Worm (Caenorhabditis elegans) whole organism, L4 larva: Measurements from ENCODE around the gene lias-1.

ENCODE experiments used
- F37D6.2 ChIP-seq: sonication (generic microtip); optimal IDR thresholded peaks from 2 replicates; lab custom pipeline; 2016; ENCODE audit warnings: mild to moderate bottlenecking, missing genetic modification characterization, missing compliant biosample characterization
- F49E8.2 ChIP-seq: sonication (generic microtip); optimal IDR thresholded peaks from 2 replicates; lab custom pipeline; 2016; ENCODE audit warnings: missing compliant biosample characterization, mild to moderate bottlenecking, missing genetic modification characterization, borderline replicate concordance
- Y105C5A.15 ChIP-seq: fragments of 200-800 bp; sonication (Bioruptor generic); IDR thresholded peaks from 2 replicates; pipeline ENCODE4 v1.3.6; 2022; ENCODE audit warnings: missing genetic modification characterization, missing compliant biosample characterization
- ZK337.2 ChIP-seq: fragments of 200-800 bp; sonication (Bioruptor generic); IDR thresholded peaks from 2 replicates; pipeline ENCODE4 v1.3.6; 2022; ENCODE audit warnings: missing genetic modification reagents, missing genetic modification characterization, missing compliant biosample characterization
- aha-1 ChIP-seq: fragments of 150-350 bp; peaks from one replicate; lab custom pipeline; 2014; ENCODE audit warnings: missing biosample characterization, missing genetic modification characterization
- ceh-32 ChIP-seq: sonication (generic microtip); optimal IDR thresholded peaks from 2 replicates; lab custom pipeline; 2016; ENCODE audit warnings: mild to moderate bottlenecking, missing genetic modification characterization, missing compliant biosample characterization; ENCODE audit not compliant: poor library complexity
- ces-1 ChIP-seq: fragments of 150-350 bp; sonication (generic microtip); optimal IDR thresholded peaks from 4 replicates; lab custom pipeline; 2014; ENCODE audit warnings: missing biosample characterization, missing genetic modification reagents, missing genetic modification characterization
- cey-2 ChIP-seq: sonication (generic microtip); optimal IDR thresholded peaks from 3 replicates; lab custom pipeline; 2017; ENCODE audit warnings: missing genetic modification characterization, mild to moderate bottlenecking, missing compliant biosample characterization, antibody characterized with exemption, borderline replicate concordance; ENCODE audit not compliant: insufficient read depth
- ctbp-1 ChIP-seq: fragments of 200-800 bp; sonication (Bioruptor generic); IDR thresholded peaks from 2 replicates; pipeline ENCODE4 v1.3.6; 2022; ENCODE audit warnings: missing genetic modification reagents, missing genetic modification characterization, missing compliant biosample characterization
- daf-16 ChIP-seq, 3 experiments: sonication (generic microtip); optimal IDR thresholded peaks; 2 replicates each; lab custom pipeline; 2016 to 2017; ENCODE audit warnings: missing genetic modification characterization in 3 of 3, missing genetic modification reagents in 3 of 3, mild to moderate bottlenecking in 2 of 3, missing compliant biosample characterization in 2 of 3, missing biosample characterization in 1 of 3, moderate library complexity in 1 of 3
- duxl-1 ChIP-seq: sonication (generic microtip); optimal IDR thresholded peaks from 2 replicates; lab custom pipeline; 2016; ENCODE audit warnings: mild to moderate bottlenecking, missing genetic modification characterization, moderate library complexity, missing compliant biosample characterization; ENCODE audit not compliant: poor library complexity
- egl-43 ChIP-seq: fragments of 200-800 bp; sonication (Bioruptor generic); IDR thresholded peaks from 2 replicates; pipeline ENCODE4 v1.3.6; 2022; ENCODE audit warnings: missing genetic modification reagents, missing genetic modification characterization, missing compliant biosample characterization
- fkh-10 ChIP-seq: fragments of 150-350 bp; optimal IDR thresholded peaks from 2 replicates; lab custom pipeline; 2014; ENCODE audit warnings: missing biosample characterization, missing genetic modification reagents, missing genetic modification characterization
- gei-8 ChIP-seq: fragments of 200-800 bp; sonication (Bioruptor generic); optimal IDR thresholded peaks from 2 replicates; lab custom pipeline; 2018; ENCODE audit warnings: mild to moderate bottlenecking, missing genetic modification characterization, missing compliant biosample characterization
- hlh-30 ChIP-seq: sonication (generic microtip); optimal IDR thresholded peaks from 2 replicates; lab custom pipeline; 2017; ENCODE audit warnings: antibody characterized with exemption, mild to moderate bottlenecking, missing genetic modification characterization, missing compliant biosample characterization; ENCODE audit not compliant: insufficient read depth
- hmg-1.1 ChIP-seq: fragments of 200-800 bp; sonication (Bioruptor generic); IDR thresholded peaks from 2 replicates; pipeline ENCODE4 v1.3.6; 2022; ENCODE audit warnings: missing genetic modification reagents, missing genetic modification characterization, missing compliant biosample characterization
- lin-1 ChIP-seq: fragments of 200-800 bp; sonication (Bioruptor generic); IDR thresholded peaks from 2 replicates; pipeline ENCODE4 v1.3.6; 2022; ENCODE audit warnings: missing genetic modification reagents, missing genetic modification characterization, missing compliant biosample characterization
- lin-15B ChIP-seq: fragments of 150-350 bp; sonication (generic microtip); optimal IDR thresholded peaks from 3 replicates; lab custom pipeline; 2014; ENCODE audit warnings: missing biosample characterization, missing genetic modification characterization
- lin-38 ChIP-seq: fragments of 200-800 bp; sonication (Bioruptor generic); IDR thresholded peaks from 2 replicates; pipeline ENCODE4 v1.3.6; 2022; ENCODE audit warnings: missing genetic modification reagents, missing genetic modification characterization, missing compliant biosample characterization
- lsy-2 ChIP-seq, 2 experiments: fragments of 150-350 bp in 1 of 2; sonication (generic microtip) in 1 of 2; optimal IDR thresholded peaks; 2 replicates each; lab custom pipeline; 2014 to 2017; ENCODE audit warnings: missing biosample characterization in 2 of 2, missing genetic modification characterization in 2 of 2
- mdl-1 ChIP-seq, 2 experiments: fragments of 150-350 bp in 1 of 2; sonication (generic microtip) in 1 of 2; optimal IDR thresholded peaks; 2 replicates each; lab custom pipeline; 2014 to 2017; ENCODE audit warnings: missing biosample characterization in 2 of 2, missing genetic modification characterization in 2 of 2
- mdt-29 ChIP-seq: fragments of 200-800 bp; sonication (Bioruptor generic); IDR thresholded peaks from 2 replicates; pipeline ENCODE4 v1.3.6; 2022; ENCODE audit warnings: missing genetic modification reagents, missing genetic modification characterization, missing compliant biosample characterization
- mep-1 ChIP-seq: fragments of 150-350 bp; sonication (generic microtip); optimal IDR thresholded peaks from 3 replicates; lab custom pipeline; 2014; ENCODE audit warnings: missing biosample characterization, missing genetic modification characterization
- mes-2 ChIP-seq: sonication (generic microtip); optimal IDR thresholded peaks from 2 replicates; lab custom pipeline; 2016; ENCODE audit warnings: missing genotype, mild to moderate bottlenecking, missing genetic modification characterization, missing compliant biosample characterization; ENCODE audit not compliant: poor library complexity, severe bottlenecking
- nhr-237 ChIP-seq: sonication (generic microtip); optimal IDR thresholded peaks from 2 replicates; lab custom pipeline; 2017; ENCODE audit warnings: missing biosample characterization, missing genetic modification characterization
- nhr-28 ChIP-seq: fragments of 150-350 bp; optimal IDR thresholded peaks from 2 replicates; lab custom pipeline; 2014; ENCODE audit warnings: missing biosample characterization, missing genetic modification characterization
- nhr-77 ChIP-seq: fragments of 150-350 bp; optimal IDR thresholded peaks from 2 replicates; lab custom pipeline; 2014; ENCODE audit warnings: missing biosample characterization, missing genetic modification characterization
- pqm-1 ChIP-seq: sonication (generic microtip); optimal IDR thresholded peaks from 2 replicates; lab custom pipeline; 2017; ENCODE audit warnings: missing biosample characterization, missing genetic modification characterization
- rbr-2 ChIP-seq: sonication (generic microtip); optimal IDR thresholded peaks from 2 replicates; lab custom pipeline; 2016; ENCODE audit warnings: missing genotype, missing genetic modification characterization, missing compliant biosample characterization
- sdz-12 ChIP-seq: fragments of 200-800 bp; sonication (Bioruptor generic); optimal IDR thresholded peaks from 2 replicates; lab custom pipeline; 2018; ENCODE audit warnings: mild to moderate bottlenecking, missing genetic modification characterization, missing compliant biosample characterization
- set-16 ChIP-seq: fragments of 200-800 bp; sonication (Bioruptor generic); IDR thresholded peaks from 2 replicates; pipeline ENCODE4 v1.3.6; 2022; ENCODE audit warnings: missing genetic modification reagents, missing genetic modification characterization, missing compliant biosample characterization
- snpc-4 ChIP-seq: fragments of 150-350 bp; optimal IDR thresholded peaks from 2 replicates; lab custom pipeline; 2014; ENCODE audit warnings: missing biosample characterization, missing genetic modification characterization
- tra-1 ChIP-seq: fragments of 200-800 bp; sonication (Bioruptor generic); IDR thresholded peaks from 2 replicates; pipeline ENCODE4 v1.3.6; 2022; ENCODE audit warnings: missing genetic modification reagents, missing genetic modification characterization, missing compliant biosample characterization
- unc-62 ChIP-seq, 3 experiments: fragments of 150-350 bp in 1 of 3; sonication (generic microtip); optimal IDR thresholded peaks in 2 of 3; peaks in 1 of 3; 1 replicate in 1 of 3; 2 replicates in 2 of 3; lab custom pipeline; 2014 to 2017; ENCODE audit warnings: missing biosample characterization in 3 of 3, missing genetic modification characterization in 3 of 3, missing genetic modification reagents in 3 of 3, missing genotype in 1 of 3
- vab-7 ChIP-seq: fragments of 200-800 bp; sonication (Bioruptor generic); IDR thresholded peaks from 2 replicates; pipeline ENCODE4 v1.3.6; 2022; ENCODE audit warnings: missing genetic modification reagents, missing genetic modification characterization, missing compliant biosample characterization
- zag-1 ChIP-seq: fragments of 150-350 bp; optimal IDR thresholded peaks from 2 replicates; lab custom pipeline; 2014; ENCODE audit warnings: missing biosample characterization, missing genetic modification characterization

Gene lias-1

ce11 chrIII:3548017-3548416 is 43.1 kb upstream of the lias-1 start, which contains the start of gene C54C6.11:
TSS of gene C54C6.11 (plus strand) at chrIII:3548317.
- no peak for TF ChIP-seq mdt-29 (GFP tag; lab: Robert Waterston, UW)
- TF ChIP-seq duxl-1, result no peak
- TF ChIP-seq unc-62 (GFP tag; optimal IDR thresholded peaks at IDR 0.05 in 1 of 2; lab: Kevin White, UChicago), result peak in 1 of 2 experiments; percentile 51
- no peak for TF ChIP-seq unc-62 (tag; optimal IDR thresholded peaks at IDR 0.05; lab: Kevin White, UChicago)
- no peak for TF ChIP-seq vab-7
- TF ChIP-seq gei-8 (GFP tag; lab: Kevin White, UChicago), result no peak
- no peak for TF ChIP-seq lin-15B (tag; lab: Kevin White, UChicago)
- no peak for TF ChIP-seq mes-2 (tag; lab: Kevin White, UChicago)

ce11 chrIII:3546323-3546722 is 41.4 kb upstream of the lias-1 start, which contains the start of gene C54C6.7:
TSS of gene C54C6.7 (minus strand) at chrIII:3546423.
- TF ChIP-seq nhr-77 (tag; lab: Kevin White, UChicago), result no peak
- TF ChIP-seq unc-62 (GFP tag; optimal IDR thresholded peaks at IDR 0.05 in 1 of 2; lab: Kevin White, UChicago), result no peak
- TF ChIP-seq unc-62 (tag; optimal IDR thresholded peaks at IDR 0.05; lab: Kevin White, UChicago), result no peak
- TF ChIP-seq pqm-1 (tag; lab: Kevin White, UChicago), result peak; percentile 60
- TF ChIP-seq daf-16 (GFP tag; optimal IDR thresholded peaks at IDR 0.05; lab: Kevin White, UChicago), result no peak
- TF ChIP-seq daf-16 (tag; optimal IDR thresholded peaks at IDR 0.05; lab: Kevin White, UChicago), result peak; percentile 30
- peak; percentile 21 for TF ChIP-seq nhr-28 (tag; lab: Kevin White, UChicago)
- TF ChIP-seq, all 104 proteins: peak for 3

ce11 chrIII:3543071-3543470 is 38.2 kb upstream of the lias-1 start:
- TF ChIP-seq ceh-32 (no peak), snpc-4 (tag; lab: Kevin White, UChicago) (no peak), ZK337.2 (no peak), hlh-30 (no peak), cey-2 (no peak), sdz-12 (GFP tag; lab: Kevin White, UChicago) (no peak), lsy-2 (tag; optimal IDR thresholded peaks at IDR 0.05; lab: Kevin White, UChicago) (peak in 1 of 2 experiments; percentile 7), unc-62 (GFP tag; optimal IDR thresholded peaks at IDR 0.05 in 1 of 2; lab: Kevin White, UChicago) (peak in 1 of 2 experiments; percentile 44), unc-62 (tag; optimal IDR thresholded peaks at IDR 0.05; lab: Kevin White, UChicago) (no peak), tra-1 (no peak), Y105C5A.15 (GFP tag; lab: Robert Waterston, UW) (no peak), nhr-237 (tag; lab: Kevin White, UChicago) (no peak), lin-38 (GFP tag; lab: Robert Waterston, UW) (no peak), lin-1 (GFP tag; lab: Robert Waterston, UW) (no peak), aha-1 (peak; percentile 44)

ce11 chrIII:3542105-3542504 is 37.2 kb upstream of the lias-1 start:
- TF ChIP-seq F37D6.2 (tag; lab: Kevin White, UChicago) (peak; percentile 42), lsy-2 (tag; optimal IDR thresholded peaks at IDR 0.05; lab: Kevin White, UChicago) (peak in 1 of 2 experiments; percentile 40), ctbp-1 (GFP tag; lab: Robert Waterston, UW) (peak; percentile 54; the same call in 1 of the 2 replicates), unc-62 (GFP tag; optimal IDR thresholded peaks at IDR 0.05 in 1 of 2; lab: Kevin White, UChicago) (peak in 1 of 2 experiments; percentile 70), unc-62 (tag; optimal IDR thresholded peaks at IDR 0.05; lab: Kevin White, UChicago) (no peak), ces-1 (GFP tag; lab: Kevin White, UChicago) (peak; percentile 11), hmg-1.1 (GFP tag; lab: Robert Waterston, UW) (0 out of 2 replicates have a peak, but pooled peaks have one; percentile 13), zag-1 (tag; lab: Kevin White, UChicago) (no peak), mdl-1 (tag; optimal IDR thresholded peaks at IDR 0.05; lab: Kevin White, UChicago) (no peak), rbr-2 (peak; percentile 30), fkh-10 (GFP tag; lab: Kevin White, UChicago) (peak; percentile 51), mep-1 (tag; lab: Kevin White, UChicago) (peak; percentile 16), set-16 (GFP tag; lab: Robert Waterston, UW) (peak; percentile 63), egl-43 (GFP tag; lab: Robert Waterston, UW) (no peak), F49E8.2 (no peak)
- TF ChIP-seq, all 104 proteins: peak for 10
